Worm (Caenorhabditis elegans): ENCODE measurements around the gene lpl-1.

DNA sequence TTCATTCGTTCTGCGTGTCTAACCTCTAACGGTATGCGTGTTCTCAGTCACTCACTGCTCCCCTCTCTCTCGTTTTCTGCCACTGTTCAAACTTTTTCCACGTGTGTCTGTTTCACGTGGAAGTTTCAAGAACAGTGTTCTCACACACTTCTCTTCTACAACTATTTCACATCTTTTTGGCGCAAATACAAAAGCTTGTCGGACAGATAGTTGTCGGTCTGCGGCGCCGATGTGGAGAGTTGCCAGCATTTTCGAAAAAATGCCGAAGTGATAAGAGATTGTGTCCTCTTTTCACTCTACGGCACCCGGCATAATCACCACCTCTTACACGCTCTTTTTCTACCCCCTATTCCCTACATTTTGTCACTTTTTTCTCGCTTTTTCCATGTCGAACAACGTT lies 24.5 kb upstream of the lpl-1 start:
- no peak for TF ChIP-seq snpc-1.3 (tag; optimal IDR thresholded peaks at IDR 0.05; ENCODE audit: insufficient read depth)
- TF ChIP-seq K11D2.4 (GFP tag; IDR thresholded peaks at IDR 0.05): no peak
- TF ChIP-seq lsl-1 (GFP tag; optimal IDR thresholded peaks at IDR 0.05): no peak
- TF ChIP-seq rpc-1 (optimal IDR thresholded peaks at IDR 0.05): no peak
- TF ChIP-seq rpc-1 (tag; optimal IDR thresholded peaks at IDR 0.05): no peak

All from whole organism, young adult.